Worm (Caenorhabditis elegans): ENCODE data around the gene R11H6.4.

Gene R11H6.4

DNA sequence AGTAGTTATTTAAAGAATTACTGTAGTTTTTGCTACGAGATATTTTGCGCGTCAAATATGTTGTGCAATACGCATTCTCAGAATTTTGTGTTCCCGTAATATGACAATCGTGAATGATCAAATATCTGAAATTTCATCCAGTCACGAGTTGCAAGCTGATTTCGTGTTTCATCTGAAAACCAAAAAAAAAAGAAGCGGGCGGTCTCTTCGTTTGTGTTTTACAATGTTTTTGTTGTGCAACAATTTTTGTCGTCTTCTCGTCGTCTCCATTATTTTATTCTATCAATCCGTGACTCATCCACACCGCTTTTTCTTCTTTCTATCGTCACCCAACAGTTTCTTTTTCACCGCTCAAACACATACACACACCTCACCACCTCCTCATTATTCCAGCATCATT is at the start of gene R11H6.4:
Gene R11H6.4 (plus strand): TSS at position 301 of the 400 bp plus-strand sequence.
- no peak for TF ChIP-seq elt-3 (tag; optimal IDR thresholded peaks at IDR 0.05)
- no peak for TF ChIP-seq aly-2 (tag; optimal IDR thresholded peaks at IDR 0.05)
- TF ChIP-seq R02D3.7 (tag; optimal IDR thresholded peaks at IDR 0.05), result no peak
- TF ChIP-seq ama-1 (optimal IDR thresholded peaks at IDR 0.05), result no peak
- no peak for TF ChIP-seq pha-4 (tag; optimal IDR thresholded peaks at IDR 0.05)
- TF ChIP-seq fkh-10 (GFP tag; optimal IDR thresholded peaks at IDR 0.05), result no peak
- no peak for TF ChIP-seq nhr-43 (tag; optimal IDR thresholded peaks at IDR 0.05; ENCODE audit: poor library complexity, severe bottlenecking)
- no peak for TF ChIP-seq egl-27 (tag; optimal IDR thresholded peaks at IDR 0.05)
- TF ChIP-seq elt-1 (tag; optimal IDR thresholded peaks at IDR 0.05), result no peak
- TF ChIP-seq unc-39 (tag; optimal IDR thresholded peaks at IDR 0.05), result no peak

DNA sequence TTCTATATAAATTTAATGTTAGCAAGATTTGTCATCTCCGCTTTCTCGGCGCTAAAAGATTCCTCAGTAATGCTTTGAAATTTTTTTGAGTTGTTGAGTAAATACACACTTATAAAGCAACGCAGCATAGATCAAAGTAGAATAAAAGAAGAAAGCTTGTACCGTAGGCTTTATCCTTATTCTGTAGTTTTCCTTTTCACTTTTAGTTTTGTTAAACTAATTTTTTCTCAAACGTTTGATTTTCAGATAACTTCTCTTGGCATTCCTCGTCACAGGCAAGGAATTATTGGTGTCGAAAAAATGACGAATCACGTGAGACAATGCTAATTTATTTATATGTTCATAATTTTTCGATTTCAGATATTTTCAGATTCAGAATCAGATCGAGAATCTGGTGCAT is 47.2 kb upstream of the R11H6.4 start, which contains the start of gene C53A5.11:
Gene C53A5.11 (plus strand): TSS at position 301 of the 400 bp plus-strand sequence.
- TF ChIP-seq zag-1 (tag; optimal IDR thresholded peaks at IDR 0.05), result no peak
- TF ChIP-seq nhr-76 (tag; optimal IDR thresholded peaks at IDR 0.05), result no peak
- TF ChIP-seq unc-39 (tag; optimal IDR thresholded peaks at IDR 0.05), result no peak
- no peak for TF ChIP-seq sea-2 (GFP tag; optimal IDR thresholded peaks at IDR 0.05)
- TF ChIP-seq ceh-28 (tag; optimal IDR thresholded peaks at IDR 0.05), result no peak
- TF ChIP-seq elt-2 (tag; optimal IDR thresholded peaks at IDR 0.05), result no peak
- TF ChIP-seq egl-5 (tag; optimal IDR thresholded peaks at IDR 0.05), result no peak
- no peak for TF ChIP-seq fos-1 (tag; optimal IDR thresholded peaks at IDR 0.05)
- no peak for TF ChIP-seq pha-4 (tag; optimal IDR thresholded peaks at IDR 0.05)
- no peak for TF ChIP-seq ceh-82 (tag; optimal IDR thresholded peaks at IDR 0.05)
- no peak for TF ChIP-seq egl-27 (tag; optimal IDR thresholded peaks at IDR 0.05)
- no peak for TF ChIP-seq jun-1 (tag; optimal IDR thresholded peaks at IDR 0.05)
- no peak for TF ChIP-seq aly-2 (tag; optimal IDR thresholded peaks at IDR 0.05)
- TF ChIP-seq nfya-1 (tag; optimal IDR thresholded peaks at IDR 0.05; ENCODE audit: insufficient read depth), result no peak

DNA sequence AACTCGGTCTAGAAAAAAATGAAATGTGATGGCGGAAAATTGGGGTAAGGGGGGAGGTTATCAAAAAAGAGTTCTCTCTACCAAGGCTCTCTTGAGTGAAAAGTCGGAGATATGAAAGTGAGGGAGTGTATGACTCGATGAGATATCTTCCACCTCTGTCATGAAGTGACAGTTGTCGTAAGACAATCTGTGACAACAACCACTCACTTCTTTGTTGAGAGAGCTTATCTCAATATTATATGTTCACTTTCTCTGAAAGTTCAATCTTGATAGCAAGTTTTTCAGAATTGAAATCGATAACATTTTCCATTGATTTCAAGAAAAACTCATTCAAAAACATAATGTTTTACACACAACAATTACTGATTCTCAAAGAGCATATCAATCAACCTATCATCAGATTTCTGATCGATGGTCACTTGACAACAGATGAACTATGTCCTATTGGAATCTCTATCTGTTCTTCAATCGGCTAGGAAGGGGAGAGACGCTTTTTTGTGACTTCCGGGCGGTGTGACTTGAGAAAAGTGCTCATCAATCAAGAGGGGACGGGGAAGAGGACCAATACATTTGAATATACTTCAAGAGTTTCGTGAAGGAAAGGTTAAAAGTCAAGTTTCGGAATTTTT is 32.9 kb upstream of the R11H6.4 start:
- no peak for TF ChIP-seq mml-1 (tag; optimal IDR thresholded peaks at IDR 0.05)
- peak; percentile 70 for TF ChIP-seq elt-1 (tag; optimal IDR thresholded peaks at IDR 0.05)
- peak; percentile 6 for TF ChIP-seq lin-39 (tag; optimal IDR thresholded peaks at IDR 0.05)
- TF ChIP-seq lsy-12 (tag; optimal IDR thresholded peaks at IDR 0.05), result no peak
- no peak for TF ChIP-seq skn-1 (tag; optimal IDR thresholded peaks at IDR 0.05)
- TF ChIP-seq pqm-1 (tag; optimal IDR thresholded peaks at IDR 0.05), result no peak
- no peak for TF ChIP-seq daf-12 (tag; optimal IDR thresholded peaks at IDR 0.05)
- no peak for TF ChIP-seq elt-3 (tag; optimal IDR thresholded peaks at IDR 0.05)
- no peak for TF ChIP-seq tbx-2 (tag; optimal IDR thresholded peaks at IDR 0.05)
- TF ChIP-seq nhr-25 (tag; optimal IDR thresholded peaks at IDR 0.05), result no peak
- no peak for TF ChIP-seq ceh-16 (tag; optimal IDR thresholded peaks at IDR 0.05)
- no peak for TF ChIP-seq ama-1 (optimal IDR thresholded peaks at IDR 0.05)
- TF ChIP-seq jun-1 (tag; optimal IDR thresholded peaks at IDR 0.05), result no peak
- TF ChIP-seq egl-5 (tag; optimal IDR thresholded peaks at IDR 0.05), result peak; percentile 21
- TF ChIP-seq nhr-237 (tag; optimal IDR thresholded peaks at IDR 0.05), result no peak

DNA sequence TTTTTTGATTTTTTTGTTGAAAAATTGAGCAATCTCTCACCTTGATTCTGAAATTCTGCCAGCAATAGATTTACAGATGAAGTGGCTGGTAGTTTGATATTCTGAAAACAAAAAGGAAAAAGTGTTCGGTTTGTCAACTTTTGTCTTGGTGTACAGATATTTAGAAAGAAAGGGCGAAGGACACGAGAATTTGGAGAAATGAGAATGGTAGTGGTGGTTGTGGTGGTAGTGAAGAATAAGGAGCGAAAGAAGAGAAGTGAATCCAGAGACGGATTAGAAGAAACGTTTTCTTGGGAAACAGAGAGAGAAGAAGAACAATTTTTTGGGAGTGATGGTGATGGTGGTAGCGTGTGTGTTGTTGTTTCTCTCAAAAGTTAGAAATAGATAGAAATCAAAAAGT is 30.1 kb upstream of the R11H6.4 start, which contains the start of gene gar-3:
Gene gar-3 (minus strand): TSS at position 101 of the 400 bp plus-strand sequence.
- TF ChIP-seq nhr-77 (tag; optimal IDR thresholded peaks at IDR 0.05) (no peak), zag-1 (tag; optimal IDR thresholded peaks at IDR 0.05) (no peak), sea-2 (GFP tag; optimal IDR thresholded peaks at IDR 0.05) (no peak), tbx-2 (tag; optimal IDR thresholded peaks at IDR 0.05) (no peak), nhr-25 (tag; optimal IDR thresholded peaks at IDR 0.05) (no peak), lsy-12 (tag; optimal IDR thresholded peaks at IDR 0.05) (no peak), daf-12 (tag; optimal IDR thresholded peaks at IDR 0.05) (no peak)

- TF ChIP-seq skn-1 (tag; optimal IDR thresholded peaks at IDR 0.05) (no peak), tbx-2 (tag; optimal IDR thresholded peaks at IDR 0.05) (no peak)
Observed at ce11 chrV:14585351-14585750, 24.4 kb upstream of the R11H6.4 start, which contains the start of gene Y40H4A.2. Gene Y40H4A.2, minus strand, starts transcription at chrV:14585451.

DNA sequence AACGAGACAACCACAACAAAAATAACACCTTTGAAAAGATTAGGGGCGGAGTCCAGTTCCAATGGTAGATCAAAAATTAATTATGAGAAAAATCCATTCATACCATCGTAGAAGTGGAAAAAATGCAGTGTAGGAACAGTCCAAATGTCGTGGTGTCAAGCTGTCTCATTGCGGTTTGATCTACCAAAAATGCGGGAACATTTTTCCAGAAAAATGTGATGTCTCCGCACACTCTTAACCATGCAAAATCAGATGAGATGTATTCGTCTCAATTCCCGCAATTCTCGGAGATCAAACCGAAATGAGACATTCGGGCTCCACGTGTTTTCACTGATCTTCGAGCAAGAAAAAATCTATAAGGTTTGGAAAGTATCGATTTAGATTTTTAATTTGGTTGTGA is 15.6 kb upstream of the R11H6.4 start:
- no peak for TF ChIP-seq ceh-9 (tag; optimal IDR thresholded peaks at IDR 0.05)
- TF ChIP-seq nfya-1 (tag; optimal IDR thresholded peaks at IDR 0.05; ENCODE audit: insufficient read depth), result no peak
- no peak for TF ChIP-seq nhr-12 (tag; optimal IDR thresholded peaks at IDR 0.05)
- TF ChIP-seq lin-39 (tag; optimal IDR thresholded peaks at IDR 0.05), result no peak
- no peak for TF ChIP-seq jun-1 (tag; optimal IDR thresholded peaks at IDR 0.05)
- no peak for TF ChIP-seq mdl-1 (tag; optimal IDR thresholded peaks at IDR 0.05)
- no peak for TF ChIP-seq fkh-10 (GFP tag; optimal IDR thresholded peaks at IDR 0.05)
- TF ChIP-seq mml-1 (tag; optimal IDR thresholded peaks at IDR 0.05), result no peak
- TF ChIP-seq nhr-28 (tag; optimal IDR thresholded peaks at IDR 0.05), result no peak
- no peak for TF ChIP-seq ceh-28 (tag; optimal IDR thresholded peaks at IDR 0.05)
- no peak for TF ChIP-seq sea-2 (GFP tag; optimal IDR thresholded peaks at IDR 0.05)
- no peak for TF ChIP-seq unc-39 (tag; optimal IDR thresholded peaks at IDR 0.05)
- TF ChIP-seq nhr-25 (tag; optimal IDR thresholded peaks at IDR 0.05), result no peak
- TF ChIP-seq nhr-11 (tag; optimal IDR thresholded peaks at IDR 0.05), result no peak
- no peak for TF ChIP-seq nhr-77 (tag; optimal IDR thresholded peaks at IDR 0.05)
- no peak for TF ChIP-seq egl-27 (tag; optimal IDR thresholded peaks at IDR 0.05)
- no peak for TF ChIP-seq nhr-43 (tag; optimal IDR thresholded peaks at IDR 0.05; ENCODE audit: poor library complexity, severe bottlenecking)
- no peak for TF ChIP-seq pha-4 (tag; optimal IDR thresholded peaks at IDR 0.05)
- TF ChIP-seq nhr-237 (tag; optimal IDR thresholded peaks at IDR 0.05), result no peak

Data from whole organism, L3 larva.